Fruit fly (Drosophila melanogaster) whole organism, embryonic: ENCODE data around the gene Pxd.

Source experiments
- Abd-B ChIP-seq: fragments of 200-800 bp; sonication (Bioruptor generic); optimal IDR thresholded peaks from 2 replicates; lab custom pipeline; 2018; ENCODE audit warnings: missing biosample characterization, mild to moderate bottlenecking, missing genetic modification characterization, moderate library complexity
- Aef1 ChIP-seq: fragments of 200-800 bp; sonication (Bioruptor generic); IDR thresholded peaks from 3 replicates; pipeline ENCODE4 v1.3.6; 2022; ENCODE audit warnings: missing biosample characterization, missing genetic modification characterization
- Atf-2 ChIP-seq: fragments of 200-800 bp; sonication (Bioruptor generic); optimal IDR thresholded peaks from 2 replicates; lab custom pipeline; 2016; ENCODE audit warnings: missing biosample characterization, missing genetic modification characterization
- Atf6 ChIP-seq: fragments of 200-800 bp; sonication (Bioruptor generic); IDR thresholded peaks from 2 replicates; pipeline ENCODE4 v1.3.6; 2022; ENCODE audit warnings: missing biosample characterization, missing genetic modification characterization
- Awh ChIP-seq: fragments of 200-800 bp; sonication (Bioruptor generic); IDR thresholded peaks from 2 replicates; pipeline ENCODE4, ENCODE4 v1.3.6; 2022; ENCODE audit warnings: missing biosample characterization, missing genetic modification characterization
- BtbVII ChIP-seq: fragments of 200-800 bp; sonication (Bioruptor generic); optimal IDR thresholded peaks from 3 replicates; lab custom pipeline; 2017; ENCODE audit warnings: missing biosample characterization, mild to moderate bottlenecking, missing genetic modification characterization
- CG1024 ChIP-seq: fragments of 200-800 bp; sonication (Bioruptor generic); IDR thresholded peaks from 2 replicates; pipeline ENCODE4 v1.3.6; 2022; ENCODE audit warnings: missing biosample characterization, missing genetic modification characterization
- CG12659 ChIP-seq: fragments of 200-800 bp; sonication (Bioruptor generic); optimal IDR thresholded peaks from 3 replicates; lab custom pipeline; 2017; ENCODE audit warnings: mild to moderate bottlenecking, missing biosample characterization, missing genetic modification reagents, missing genetic modification characterization
- CG13624 ChIP-seq: fragments of 200-800 bp; sonication (Bioruptor generic); optimal IDR thresholded peaks from 2 replicates; lab custom pipeline; 2016; ENCODE audit warnings: missing biosample characterization, missing genetic modification characterization
- CG14965 ChIP-seq: fragments of 200-800 bp; sonication (Bioruptor generic); optimal IDR thresholded peaks from 2 replicates; lab custom pipeline; 2016; ENCODE audit warnings: missing biosample characterization, missing genetic modification characterization, borderline replicate concordance
- CG15479 ChIP-seq: fragments of 200-800 bp; sonication (Bioruptor generic); optimal IDR thresholded peaks from 3 replicates; lab custom pipeline; 2019; ENCODE audit warnings: missing biosample characterization, mild to moderate bottlenecking, missing genetic modification characterization, moderate library complexity
- CG16815 ChIP-seq: fragments of 200-800 bp; sonication (Bioruptor generic); optimal IDR thresholded peaks from 3 replicates; lab custom pipeline; 2017; ENCODE audit warnings: missing biosample characterization, mild to moderate bottlenecking, missing genetic modification characterization
- CG17385 ChIP-seq: fragments of 200-800 bp; sonication (Bioruptor generic); optimal IDR thresholded peaks from 3 replicates; lab custom pipeline; 2018; ENCODE audit warnings: missing biosample characterization, mild to moderate bottlenecking, missing genetic modification characterization
- CG1792 ChIP-seq: fragments of 200-800 bp; sonication (Bioruptor generic); optimal IDR thresholded peaks from 2 replicates; lab custom pipeline; 2016; ENCODE audit warnings: missing biosample characterization, missing genetic modification characterization
- CG2116 ChIP-seq: fragments of 200-800 bp; sonication (Bioruptor generic); optimal IDR thresholded peaks from 3 replicates; lab custom pipeline; 2018; ENCODE audit warnings: missing biosample characterization, mild to moderate bottlenecking, missing genetic modification characterization
- CG3281 ChIP-seq: fragments of 200-800 bp; sonication (Bioruptor generic); optimal IDR thresholded peaks from 3 replicates; lab custom pipeline; 2017; ENCODE audit warnings: missing biosample characterization, mild to moderate bottlenecking, missing genetic modification characterization
- CG6791 ChIP-seq: fragments of 200-800 bp; sonication (Bioruptor generic); IDR thresholded peaks from 3 replicates; pipeline ENCODE4 v1.3.6; 2022; ENCODE audit warnings: missing biosample characterization, missing genetic modification characterization; ENCODE audit not compliant: partially characterized antibody
- CG8089 ChIP-seq: fragments of 200-800 bp; sonication (Bioruptor generic); optimal IDR thresholded peaks from 3 replicates; lab custom pipeline; 2016; ENCODE audit warnings: missing biosample characterization, missing genetic modification characterization
- CG8281 ChIP-seq: fragments of 200-800 bp; sonication (Bioruptor generic); optimal IDR thresholded peaks from 2 replicates; lab custom pipeline; 2018; ENCODE audit warnings: missing biosample characterization, mild to moderate bottlenecking, missing genetic modification characterization, moderate library complexity
- Dfd ChIP-seq, 2 experiments: fragments of >200 bp; optimal IDR thresholded peaks; 2 replicates each; lab custom pipeline; 2017; ENCODE audit warnings: missing biosample characterization in 2 of 2, missing genetic modification characterization in 2 of 2
- Doc3 ChIP-seq: fragments of 200-800 bp; sonication (Bioruptor generic); IDR thresholded peaks from 3 replicates; pipeline ENCODE4 v1.3.6; 2022; ENCODE audit warnings: missing biosample characterization, missing genetic modification characterization; ENCODE audit not compliant: partially characterized antibody
- E2f2 ChIP-seq: fragments of 200-800 bp; sonication (Bioruptor generic); IDR thresholded peaks from 2 replicates; pipeline ENCODE4 v1.3.6; 2022; ENCODE audit warnings: missing biosample characterization, missing genetic modification characterization
- Elba2 ChIP-seq: fragments of 200-800 bp; sonication (Bioruptor generic); optimal IDR thresholded peaks from 3 replicates; lab custom pipeline; 2016; ENCODE audit warnings: missing biosample characterization, missing genetic modification characterization
- Ets65A ChIP-seq: fragments of 200-800 bp; sonication (Bioruptor generic); peaks from one replicate; lab custom pipeline; 2016; ENCODE audit warnings: missing biosample characterization, missing genetic modification characterization
- HmgZ ChIP-seq: fragments of 200-800 bp; sonication (Bioruptor generic); optimal IDR thresholded peaks from 2 replicates; lab custom pipeline; 2018; ENCODE audit warnings: missing biosample characterization, mild to moderate bottlenecking, missing genetic modification characterization
- Hmr ChIP-seq: fragments of 200-800 bp; sonication (Bioruptor generic); optimal IDR thresholded peaks from 3 replicates; lab custom pipeline; 2017; ENCODE audit warnings: mild to moderate bottlenecking, missing biosample characterization, missing genetic modification reagents, missing genetic modification characterization
- Hr39 ChIP-seq: fragments of >200 bp; optimal IDR thresholded peaks from 2 replicates; lab custom pipeline; 2017
- Mad ChIP-seq: fragments of 200-800 bp; sonication (Bioruptor generic); optimal IDR thresholded peaks from 2 replicates; lab custom pipeline; 2016; ENCODE audit warnings: missing biosample characterization, missing genetic modification characterization
- Neu2 ChIP-seq: fragments of 200-800 bp; sonication (Bioruptor generic); optimal IDR thresholded peaks from 3 replicates; lab custom pipeline; 2016; ENCODE audit warnings: missing biosample characterization, missing genetic modification characterization, borderline replicate concordance
- Nf-YC ChIP-seq: fragments of 200-800 bp; optimal IDR thresholded peaks from 3 replicates; lab custom pipeline; 2019; ENCODE audit warnings: missing biosample characterization, mild to moderate bottlenecking, missing genetic modification characterization, moderate library complexity
- TFAM ChIP-seq: fragments of 200-800 bp; sonication (Bioruptor generic); optimal IDR thresholded peaks from 2 replicates; lab custom pipeline; 2017; ENCODE audit warnings: missing biosample characterization, missing genetic modification characterization, inconsistent platforms
- Xrp1 ChIP-seq: fragments of 200-800 bp; sonication (Bioruptor generic); IDR thresholded peaks from 2 replicates; pipeline ENCODE4 v1.3.6; 2022; ENCODE audit warnings: missing biosample characterization, missing genetic modification characterization
- aop ChIP-seq: fragments of 200-800 bp; sonication (Bioruptor generic); IDR thresholded peaks from 2 replicates; pipeline ENCODE4 v1.3.6; 2022; ENCODE audit warnings: missing biosample characterization, missing genetic modification characterization
- cg ChIP-seq: fragments of 200-800 bp; sonication (Bioruptor generic); optimal IDR thresholded peaks from 3 replicates; lab custom pipeline; 2019; ENCODE audit warnings: missing biosample characterization, mild to moderate bottlenecking, missing genetic modification characterization, moderate library complexity
- dmrt99B ChIP-seq: fragments of 200-800 bp; sonication (Bioruptor generic); optimal IDR thresholded peaks from 2 replicates; lab custom pipeline; 2018; ENCODE audit warnings: missing biosample characterization, mild to moderate bottlenecking, missing genetic modification characterization, moderate library complexity
- hbn ChIP-seq: fragments of 200-800 bp; sonication (Bioruptor generic); IDR thresholded peaks from 2 replicates; pipeline ENCODE4 v1.3.6; 2022; ENCODE audit warnings: missing biosample characterization, missing genetic modification characterization; ENCODE audit not compliant: partially characterized antibody
- mirr ChIP-seq: fragments of 200-800 bp; sonication (Bioruptor generic); optimal IDR thresholded peaks from 3 replicates; lab custom pipeline; 2018; ENCODE audit warnings: missing biosample characterization, mild to moderate bottlenecking, missing genetic modification characterization
- oc ChIP-seq: fragments of 200-800 bp; sonication (Bioruptor generic); optimal IDR thresholded peaks from 2 replicates; lab custom pipeline; 2018; ENCODE audit warnings: missing biosample characterization, mild to moderate bottlenecking, missing genetic modification characterization, moderate library complexity
- org-1 ChIP-seq: fragments of 200-800 bp; sonication (Bioruptor generic); optimal IDR thresholded peaks from 2 replicates; lab custom pipeline; 2017; ENCODE audit warnings: missing biosample characterization, missing genetic modification characterization
- p53 ChIP-seq: fragments of 200-800 bp; sonication (Bioruptor generic); optimal IDR thresholded peaks from 2 replicates; lab custom pipeline; 2016; ENCODE audit warnings: missing biosample characterization, missing genetic modification characterization
- phol ChIP-seq: fragments of 200-800 bp; sonication (Bioruptor generic); optimal IDR thresholded peaks from 3 replicates; lab custom pipeline; 2018; ENCODE audit warnings: missing biosample characterization, mild to moderate bottlenecking, missing genetic modification characterization, moderate library complexity
- pnt ChIP-seq: fragments of 200-800 bp; sonication (Bioruptor generic); optimal IDR thresholded peaks from 3 replicates; lab custom pipeline; 2016; ENCODE audit warnings: missing biosample characterization, missing genetic modification characterization
- pzg ChIP-seq: fragments of 200-800 bp; sonication (Bioruptor generic); optimal IDR thresholded peaks from 3 replicates; lab custom pipeline; 2018; ENCODE audit warnings: missing biosample characterization, mild to moderate bottlenecking, missing genetic modification characterization, moderate library complexity
- seq ChIP-seq: fragments of 200-800 bp; sonication (Bioruptor generic); IDR thresholded peaks from 2 replicates; pipeline ENCODE4 v1.3.6; 2022; ENCODE audit warnings: missing biosample characterization, missing genetic modification characterization
- tap ChIP-seq: fragments of 200-800 bp; optimal IDR thresholded peaks from 3 replicates; lab custom pipeline; 2019; ENCODE audit warnings: missing biosample characterization, mild to moderate bottlenecking, missing genetic modification characterization, moderate library complexity
- tna ChIP-seq: fragments of 200-800 bp; sonication (Bioruptor generic); IDR thresholded peaks from 2 replicates; pipeline ENCODE4 v1.3.6; 2022; ENCODE audit warnings: missing biosample characterization, missing genetic modification characterization; ENCODE audit not compliant: partially characterized antibody
- vnd ChIP-seq: fragments of 200-800 bp; sonication (Bioruptor generic); IDR thresholded peaks from 3 replicates; pipeline ENCODE4 v1.3.6; 2022; ENCODE audit warnings: missing biosample characterization, missing genetic modification characterization; ENCODE audit not compliant: partially characterized antibody
- wek ChIP-seq: fragments of 200-800 bp; sonication (Bioruptor generic); optimal IDR thresholded peaks from 3 replicates; lab custom pipeline; 2018; ENCODE audit warnings: missing biosample characterization, mild to moderate bottlenecking, missing genetic modification characterization, moderate library complexity
- zen ChIP-seq: fragments of 200-800 bp; sonication (Bioruptor generic); optimal IDR thresholded peaks from 3 replicates; lab custom pipeline; 2018; ENCODE audit warnings: missing biosample characterization, mild to moderate bottlenecking, missing genetic modification characterization, moderate library complexity
- zf30C ChIP-seq: fragments of 200-800 bp; sonication (Bioruptor generic); optimal IDR thresholded peaks from 3 replicates; lab custom pipeline; 2018; ENCODE audit warnings: missing biosample characterization, mild to moderate bottlenecking, missing genetic modification characterization
- zfh1 ChIP-seq: fragments of 200-800 bp; sonication (Bioruptor generic); IDR thresholded peaks from 3 replicates; pipeline ENCODE4 v1.3.6; 2022; ENCODE audit warnings: missing biosample characterization, missing genetic modification characterization

Pxd gene

dm6 chr3R:17020956-17021355, 6.6 kb downstream of the Pxd start, which contains the start of gene Adsl (continued):
- TF ChIP-seq Doc3 (GFP tag; lab: Robert Waterston, UW) (no peak), Ets65A (GFP tag; lab: Kevin White, UChicago) (no peak), CG8089 (GFP tag; lab: Kevin White, UChicago) (no peak), cg (GFP tag; lab: Kevin White, UChicago) (no peak), zf30C (GFP tag; lab: Kevin White, UChicago) (no peak), CG3281 (peak; percentile 83), CG2116 (GFP tag; lab: Kevin White, UChicago) (peak; percentile 80), CG8281 (tag; lab: Kevin White, UChicago) (peak; percentile 30), CG17385 (peak; percentile 74), Atf6 (GFP tag; lab: Robert Waterston, UW) (no peak), CG16815 (no peak), Aef1 (GFP tag; lab: Robert Waterston, UW) (no peak), CG6791 (no peak; the same call in 2 of the 3 replicates), Atf-2 (no peak), Abd-B (GFP tag; lab: Kevin White, UChicago) (no peak), pzg (peak; percentile 66), pnt (GFP tag; lab: Kevin White, UChicago) (no peak), zen (tag; lab: Kevin White, UChicago) (peak; percentile 67), vnd (GFP tag; lab: Robert Waterston, UW) (no peak), aop (GFP tag; lab: Robert Waterston, UW) (peak; percentile 62; the same call in 1 of the 2 replicates), Elba2 (no peak), dmrt99B (tag; lab: Kevin White, UChicago) (no peak), CG13624 (GFP tag; lab: Kevin White, UChicago) (peak; percentile 19), Neu2 (no peak), seq (no peak; the same call in 1 of the 2 replicates), E2f2 (GFP tag; lab: Robert Waterston, UW) (peak; percentile 68), tna (GFP tag; lab: Robert Waterston, UW) (no peak), mirr (peak; percentile 30), CG14965 (GFP tag; lab: Kevin White, UChicago) (no peak), oc (peak; percentile 62), TFAM (GFP tag; lab: Kevin White, UChicago) (no peak), Nf-YC (tag; lab: Kevin White, UChicago) (no peak), Hmr (GFP tag; lab: Kevin White, UChicago) (peak; percentile 83), Awh (GFP tag; lab: Robert Waterston, UW) (no peak), CG15479 (GFP tag; lab: Kevin White, UChicago) (peak; percentile 5), Mad (GFP tag; lab: Kevin White, UChicago) (peak; percentile 18), CG12659 (GFP tag; lab: Kevin White, UChicago) (peak; percentile 72), zfh1 (GFP tag; lab: Robert Waterston, UW) (peak; percentile 72), Hr39 (lab: Kevin White, UChicago) (no peak), CG1792 (GFP tag; lab: Kevin White, UChicago) (no peak), BtbVII (peak; percentile 76), tap (peak; percentile 48), Xrp1 (GFP tag; lab: Robert Waterston, UW) (no peak), HmgZ (tag; lab: Kevin White, UChicago) (peak; percentile 37), phol (tag; lab: Kevin White, UChicago) (peak; percentile 77), wek (GFP tag; lab: Kevin White, UChicago) (peak; percentile 76), hbn (GFP tag; lab: Robert Waterston, UW) (0 out of 2 replicates have a peak, but pooled peaks have one; percentile 14), Dfd (GFP tag; optimal IDR thresholded peaks at IDR 0.05; lab: Kevin White, UChicago) (no peak), CG1024 (peak; percentile 43), org-1 (GFP tag; lab: Kevin White, UChicago) (peak; percentile 63), p53 (GFP tag; lab: Kevin White, UChicago) (peak; percentile 13)
